Fruit fly (Drosophila melanogaster): ENCODE results near the gene niki.

niki gene

DNA sequence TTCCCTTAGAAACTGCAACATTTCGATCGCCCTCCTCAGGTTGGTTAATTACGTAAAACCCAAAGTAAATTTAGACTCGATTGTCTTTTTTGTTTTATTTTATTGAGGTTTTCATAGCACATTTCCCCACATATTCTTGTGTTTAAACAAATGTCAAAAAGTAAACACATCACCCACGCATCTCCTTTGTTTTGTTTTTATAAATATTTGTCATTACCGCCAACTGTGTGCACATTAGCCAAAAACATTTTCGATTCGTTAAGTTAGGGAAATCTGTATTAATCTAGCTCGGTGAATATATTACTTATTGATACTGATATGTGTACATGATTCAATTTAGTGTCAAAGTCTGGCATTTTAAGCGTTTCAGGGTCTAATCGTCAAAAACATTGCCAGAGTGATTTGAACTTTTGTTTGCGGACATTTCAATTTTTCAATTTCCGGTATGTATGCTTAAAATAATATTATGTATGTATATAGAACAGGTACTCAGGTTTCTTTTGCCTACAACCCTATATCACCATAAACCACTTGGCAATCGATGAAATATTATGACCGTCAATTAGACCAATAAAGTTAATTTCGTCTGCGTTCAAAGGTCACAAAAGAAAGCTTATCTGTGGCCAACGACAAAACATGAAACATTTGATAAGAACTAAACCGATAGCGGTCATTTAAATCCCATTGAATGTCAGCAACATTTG lies 15.7 kb downstream of the niki start:
- no peak for TF ChIP-seq CG8478 (optimal IDR thresholded peaks at IDR 0.05)
- no peak for TF ChIP-seq CTCF (optimal IDR thresholded peaks at IDR 0.05)

DNA sequence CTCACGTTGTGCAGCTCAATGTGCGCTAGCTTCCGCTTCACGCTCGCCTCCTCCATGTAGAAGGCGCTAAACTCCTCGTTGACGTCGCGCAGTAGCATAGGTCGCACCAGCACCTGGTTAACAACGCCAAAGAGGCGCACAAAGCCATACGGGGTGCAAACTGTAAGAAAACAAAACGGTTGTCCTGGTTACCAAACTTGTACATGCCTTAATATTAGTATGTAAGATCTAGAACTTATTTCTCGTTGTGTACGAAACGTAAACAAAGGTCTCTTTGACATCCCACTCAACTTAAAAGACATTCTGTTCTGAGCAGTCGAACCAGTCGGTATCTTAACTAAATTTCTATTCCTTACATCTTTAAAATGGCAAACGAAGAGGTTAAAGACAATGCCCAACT lies 18.1 kb downstream of the niki start, which contains the start of gene CG6980:
Gene CG6980 (plus strand): TSS at position 301 of the 400 bp plus-strand sequence.
- no peak for TF ChIP-seq CTCF (optimal IDR thresholded peaks at IDR 0.05)

DNA sequence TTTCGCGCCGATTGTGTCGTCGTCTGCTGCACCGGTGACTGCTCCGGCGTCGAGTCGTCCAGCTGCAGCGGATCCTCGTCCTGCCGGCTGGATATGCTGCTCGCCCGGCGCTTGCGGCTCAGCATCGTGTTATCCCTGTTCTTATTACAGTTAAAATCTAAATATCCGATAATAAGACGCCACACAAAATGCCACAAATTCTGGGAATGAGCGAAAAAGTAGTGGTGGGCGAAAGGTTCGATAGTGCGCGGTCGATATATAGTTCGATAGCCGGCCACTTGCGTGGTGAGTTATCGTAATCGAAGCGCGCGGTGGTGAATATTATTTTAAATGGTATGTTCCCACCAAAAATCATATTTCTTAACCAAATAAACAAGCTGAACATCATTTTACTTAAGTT lies 20.4 kb downstream of the niki start, which contains the start of gene polybromo:
Gene polybromo (minus strand): TSS at position 212 of the 400 bp plus-strand sequence.
- TF ChIP-seq CTCF (optimal IDR thresholded peaks at IDR 0.05) (no peak), CG8478 (optimal IDR thresholded peaks at IDR 0.05) (no peak)

DNA sequence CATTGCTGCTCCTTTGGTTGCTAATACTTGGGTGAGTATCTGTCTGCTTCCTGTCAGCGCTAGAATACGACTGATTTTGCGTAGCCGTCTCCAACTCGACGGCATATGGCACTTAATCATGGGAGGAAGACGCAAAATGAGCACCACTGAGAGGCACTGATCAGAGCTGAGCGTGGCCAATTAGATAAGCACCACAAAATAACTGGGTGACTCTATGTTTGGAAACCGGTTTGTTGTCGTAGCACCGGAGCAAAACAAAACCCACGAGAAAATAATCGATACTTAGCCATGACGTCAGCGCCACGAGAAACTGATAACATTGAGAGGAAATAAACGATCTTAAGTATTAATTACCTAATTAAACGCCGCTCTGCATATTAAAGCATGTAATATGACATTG lies 25.9 kb downstream of the niki start, which contains the start of gene Ude:
Gene Ude (minus strand): TSS at position 166 of the 400 bp plus-strand sequence.
- TF ChIP-seq CG8478 (optimal IDR thresholded peaks at IDR 0.05) (no peak), CTCF (optimal IDR thresholded peaks at IDR 0.05) (no peak)

DNA sequence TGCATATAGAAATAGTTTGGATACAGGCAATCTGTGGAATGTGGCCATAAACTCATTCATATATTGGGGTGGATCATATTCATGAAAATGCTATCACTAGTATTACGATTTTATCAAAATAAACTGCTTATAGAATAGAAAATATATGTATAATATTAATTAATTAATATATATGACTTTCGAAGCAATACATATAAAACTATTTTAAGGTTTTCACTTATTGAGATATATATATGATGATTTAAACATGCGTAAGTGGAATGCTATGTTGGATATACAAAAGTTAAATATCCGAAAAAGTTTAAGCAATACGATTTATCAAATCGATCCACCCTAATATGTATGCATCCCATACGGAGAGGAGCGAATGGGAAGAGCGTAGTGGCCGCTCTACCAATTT lies 26.9 kb downstream of the niki start:
- TF ChIP-seq CG8478 (optimal IDR thresholded peaks at IDR 0.05), result no peak
- TF ChIP-seq CTCF (optimal IDR thresholded peaks at IDR 0.05), result no peak

DNA sequence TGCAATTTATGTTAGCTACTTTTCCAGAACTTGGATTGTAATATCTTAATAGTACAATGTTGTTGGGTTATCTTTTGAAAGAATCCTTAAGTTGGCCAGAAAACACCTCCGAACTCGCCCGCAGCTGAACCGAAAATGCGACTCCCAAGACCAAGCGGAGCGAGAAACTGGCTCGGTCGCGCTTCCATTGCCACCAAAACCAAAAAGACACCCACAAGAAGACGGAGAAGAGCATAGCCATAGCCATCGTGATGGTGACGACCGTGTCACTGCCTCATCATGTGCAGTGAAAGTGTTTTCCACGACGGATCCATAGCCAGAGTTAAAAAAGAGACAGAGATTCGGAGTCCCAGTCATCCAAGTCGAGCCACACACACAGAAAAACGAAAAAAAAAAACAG lies 35.4 kb downstream of the niki start, which contains the start of gene CG13634:
Gene CG13634 (minus strand): TSS at position 101 of the 400 bp plus-strand sequence.
- TF ChIP-seq CG8478 (optimal IDR thresholded peaks at IDR 0.05) (no peak), CTCF (optimal IDR thresholded peaks at IDR 0.05) (no peak)

DNA sequence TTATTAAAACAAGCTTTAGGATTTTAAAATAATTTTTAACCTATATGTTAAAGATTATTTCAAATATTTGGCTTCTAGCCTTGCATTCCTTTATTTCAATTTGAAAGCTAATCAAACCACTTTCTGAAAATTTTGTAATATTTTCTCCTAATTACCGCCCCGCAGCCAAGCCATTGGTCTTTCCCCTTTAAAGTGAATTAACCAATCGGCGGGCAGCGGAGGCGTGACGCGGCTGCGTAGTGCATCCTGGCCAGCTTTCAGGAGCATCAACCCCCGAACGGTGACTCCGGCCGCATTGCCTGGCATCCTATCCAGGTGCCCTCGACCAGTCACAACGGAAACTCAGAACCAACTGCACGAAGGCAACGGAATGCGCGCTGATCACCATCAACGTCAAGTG lies 37.7 kb downstream of the niki start, which contains the start of gene Ets96B:
Gene Ets96B (plus strand): TSS at position 321 of the 400 bp plus-strand sequence.
- TF ChIP-seq CTCF (optimal IDR thresholded peaks at IDR 0.05) (no peak), CG8478 (optimal IDR thresholded peaks at IDR 0.05) (no peak)

DNA sequence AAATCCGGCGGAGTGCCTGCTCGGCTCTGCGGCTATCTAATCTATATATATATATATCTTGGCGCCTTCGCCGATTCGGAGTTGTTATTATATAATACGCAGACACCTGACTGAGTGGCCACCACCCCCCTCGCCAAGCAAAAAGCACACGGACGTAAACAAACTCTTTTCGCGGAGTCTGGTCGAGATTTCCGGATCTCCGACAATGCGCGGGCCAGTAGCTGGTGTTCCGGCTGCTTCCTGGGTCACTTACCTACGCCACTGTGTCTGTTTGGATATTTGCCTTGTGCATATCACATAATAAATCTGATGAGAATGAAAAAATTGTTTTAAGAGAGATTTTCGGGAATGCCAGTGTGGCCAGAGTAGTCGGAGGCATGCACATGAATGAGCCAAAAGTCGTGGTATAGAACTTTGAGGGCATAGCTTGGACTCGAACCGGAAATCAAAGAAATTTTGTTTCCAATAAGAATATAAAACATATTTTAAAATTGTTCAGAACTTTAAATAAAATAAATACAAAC lies 38.3 kb downstream of the niki start, which contains the start of gene CG5805:
Gene CG5805 (minus strand): TSS at position 380 of the 524 bp plus-strand sequence.
- TF ChIP-seq CTCF (optimal IDR thresholded peaks at IDR 0.05) (no peak), CG8478 (optimal IDR thresholded peaks at IDR 0.05) (no peak)

DNA sequence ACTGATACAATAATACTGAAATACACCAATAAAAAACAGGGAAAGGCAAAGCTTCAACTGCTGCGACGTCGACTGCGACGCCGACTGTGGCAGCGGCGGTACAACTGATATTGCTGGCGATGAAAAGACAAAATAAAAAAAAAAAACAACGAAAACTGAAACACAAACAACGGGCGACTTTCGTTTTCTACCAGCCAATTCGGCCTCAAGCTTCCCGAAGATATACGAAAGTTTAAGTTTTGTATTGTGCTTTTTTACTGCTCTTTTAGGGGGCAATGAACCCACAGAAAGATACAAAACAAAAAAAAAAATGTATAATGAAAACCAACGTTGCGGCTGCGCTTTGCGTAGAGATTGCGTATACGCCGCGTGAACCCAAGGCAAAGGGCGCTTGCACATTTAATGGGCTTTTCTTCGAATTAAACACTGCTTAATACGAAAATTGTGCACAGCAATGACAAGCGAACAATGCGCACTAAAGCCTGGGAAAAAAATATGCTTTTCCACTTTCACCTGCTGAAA lies 47.2 kb downstream of the niki start:
- TF ChIP-seq CG8478 (optimal IDR thresholded peaks at IDR 0.05) (no peak), CTCF (optimal IDR thresholded peaks at IDR 0.05) (no peak)

DNA sequence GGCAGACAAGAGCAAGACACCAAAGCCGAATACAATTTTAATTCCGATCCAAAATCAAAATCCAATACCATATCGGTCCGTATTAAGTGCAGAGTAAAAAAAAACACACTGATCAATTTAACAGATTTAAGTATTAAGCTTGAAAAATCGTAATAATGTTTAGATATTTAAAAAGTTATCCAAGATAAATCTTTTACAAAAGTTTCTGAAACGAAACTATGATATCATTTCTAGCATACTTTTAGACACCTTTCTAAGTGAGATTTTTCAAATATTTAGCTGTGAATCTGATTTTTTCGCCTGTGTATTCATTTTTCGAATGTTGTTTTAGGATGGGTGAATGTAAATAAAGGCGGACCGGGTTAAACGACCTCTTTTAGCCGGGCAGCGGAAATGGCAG lies 48.3 kb downstream of the niki start:
- TF ChIP-seq CTCF (optimal IDR thresholded peaks at IDR 0.05), result no peak
- TF ChIP-seq CG8478 (optimal IDR thresholded peaks at IDR 0.05), result no peak

DNA sequence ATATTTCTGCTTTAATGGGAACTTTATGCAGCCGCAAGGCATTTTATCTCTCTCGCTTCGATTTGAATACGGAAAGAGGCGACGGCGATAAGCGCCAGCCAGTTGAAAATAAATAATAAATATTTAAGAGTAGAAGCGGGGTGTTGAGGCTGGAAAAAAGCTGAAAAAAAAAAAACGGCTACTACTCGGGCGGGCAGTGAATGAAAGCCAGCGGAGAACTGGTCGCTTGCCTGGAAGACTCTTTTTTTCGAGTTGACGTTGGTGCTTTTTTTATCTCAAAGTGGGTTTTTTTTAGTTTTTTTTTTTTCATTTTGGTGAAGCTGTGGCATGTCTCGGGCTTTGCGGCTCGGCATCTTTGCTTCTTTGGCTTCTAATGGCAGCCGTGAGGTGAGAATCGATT lies 52.0 kb downstream of the niki start:
- TF ChIP-seq CTCF (optimal IDR thresholded peaks at IDR 0.05) (no peak), CG8478 (optimal IDR thresholded peaks at IDR 0.05) (no peak)

DNA sequence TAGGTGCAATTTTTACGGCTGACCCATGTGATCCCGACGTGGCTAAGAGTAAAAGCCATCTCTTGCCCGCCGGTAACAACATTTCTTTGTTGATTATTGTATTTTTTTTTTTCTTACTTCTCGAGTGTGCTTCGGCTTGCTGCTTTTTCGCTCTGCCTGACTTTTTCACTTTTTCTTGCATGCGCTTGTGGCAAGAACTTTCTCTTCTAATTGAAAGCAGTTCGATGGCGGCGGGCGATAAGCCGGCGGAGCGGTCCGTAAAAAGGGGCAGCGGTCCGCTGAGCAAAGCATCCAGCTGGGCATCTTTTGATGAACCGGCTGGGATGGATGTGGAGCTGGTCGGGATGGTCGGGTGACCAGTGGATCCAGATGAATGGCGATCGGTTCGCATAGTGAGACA lies 52.4 kb downstream of the niki start:
- TF ChIP-seq CTCF (optimal IDR thresholded peaks at IDR 0.05), result no peak
- no peak for TF ChIP-seq CG8478 (optimal IDR thresholded peaks at IDR 0.05)
